Worm (Caenorhabditis elegans) whole organism, L3 larva: ENCODE results near the gene unc-3.

Source experiments
- ama-1 ChIP-seq: fragments of 150-350 bp; optimal IDR thresholded peaks from 2 replicates; lab custom pipeline; 2018
- elt-1 ChIP-seq: fragments of 150-350 bp; optimal IDR thresholded peaks from 2 replicates; lab custom pipeline; 2014; ENCODE audit warnings: missing biosample characterization, missing genetic modification characterization
- elt-2 ChIP-seq: sonication (generic microtip); optimal IDR thresholded peaks from 2 replicates; lab custom pipeline; 2016; ENCODE audit warnings: missing genetic modification reagents, mild to moderate bottlenecking, missing genetic modification characterization, missing compliant biosample characterization
- elt-3 ChIP-seq, 3 experiments: fragments of 150-350 bp in 1 of 3; sonication (generic microtip) in 2 of 3; optimal IDR thresholded peaks; 2 replicates in 2 of 3; 4 replicates in 1 of 3; lab custom pipeline; 2014 to 2017; ENCODE audit warnings: missing biosample characterization in 3 of 3, missing genetic modification characterization in 3 of 3
- mdl-1 ChIP-seq: fragments of 150-350 bp; optimal IDR thresholded peaks from 2 replicates; lab custom pipeline; 2014; ENCODE audit warnings: missing biosample characterization, missing genetic modification characterization
- nfya-1 ChIP-seq: sonication (generic microtip); optimal IDR thresholded peaks from 2 replicates; lab custom pipeline; 2017; ENCODE audit warnings: missing genetic modification characterization, mild to moderate bottlenecking, missing compliant biosample characterization, antibody characterized with exemption, moderate library complexity; ENCODE audit not compliant: insufficient read depth
- nhr-237 ChIP-seq: fragments of 150-350 bp; optimal IDR thresholded peaks from 2 replicates; lab custom pipeline; 2014; ENCODE audit warnings: missing biosample characterization, missing genetic modification characterization
- nhr-76 ChIP-seq: fragments of 150-350 bp; sonication (generic microtip); optimal IDR thresholded peaks from 5 replicates; lab custom pipeline; 2014; ENCODE audit warnings: missing biosample characterization, missing genetic modification characterization
- pha-4 ChIP-seq: fragments of 150-350 bp; optimal IDR thresholded peaks from 2 replicates; lab custom pipeline; 2014; ENCODE audit warnings: missing biosample characterization, missing genetic modification reagents, missing genetic modification characterization

- no peak for TF ChIP-seq nfya-1 (tag; lab: Kevin White, UChicago)
- no peak for TF ChIP-seq pha-4
- TF ChIP-seq elt-1 (tag; lab: Kevin White, UChicago), result no peak
- no peak for TF ChIP-seq elt-2 (tag; lab: Kevin White, UChicago)
- TF ChIP-seq ama-1, result no peak
- TF ChIP-seq elt-3 (tag; optimal IDR thresholded peaks at IDR 0.05; lab: Kevin White, UChicago), result no peak
- TF ChIP-seq nhr-237, result no peak
- TF ChIP-seq mdl-1, result no peak
- no peak for TF ChIP-seq nhr-76 (tag; lab: Kevin White, UChicago)
Observed at ce11 chrX:14740019-14740418, 33.3 kb upstream of the unc-3 start, which contains the start of gene C05G5.1.
